Worm (Caenorhabditis elegans) whole organism, young adult: ENCODE data around the gene hcp-2.

ENCODE experiments used
- Y56A3A.18 ChIP-seq: fragments of 200-800 bp; sonication (Bioruptor generic); IDR thresholded peaks from 2 replicates; pipeline ENCODE4 v1.3.6; 2022; ENCODE audit warnings: missing genetic modification reagents, missing genetic modification characterization, missing compliant biosample characterization
- him-1 ChIP-seq: sonication (generic microtip); optimal IDR thresholded peaks from 2 replicates; lab custom pipeline; 2016; ENCODE audit warnings: missing genotype, missing genetic modification reagents, missing genetic modification characterization, missing compliant biosample characterization

Gene hcp-2

DNA sequence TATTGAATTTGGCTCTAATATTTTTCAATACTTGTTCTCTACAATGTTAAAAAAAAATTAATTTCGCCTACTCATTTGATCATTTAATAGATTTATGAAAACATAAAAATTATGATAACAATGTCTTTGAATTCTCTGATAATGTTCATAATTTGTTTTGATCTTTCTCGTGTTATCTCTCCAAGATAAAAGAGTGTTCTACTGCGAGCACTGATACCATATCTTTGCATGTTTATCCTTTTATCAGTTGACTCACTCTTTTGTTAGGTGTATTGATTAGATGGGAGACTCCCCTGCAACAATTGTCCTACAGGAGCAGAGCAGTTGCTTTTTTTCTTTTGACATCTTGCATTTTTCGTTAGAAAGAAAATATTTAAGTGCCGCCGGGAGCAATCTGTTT is 53.6 kb downstream of the hcp-2 start:
- no peak for TF ChIP-seq Y56A3A.18 (GFP tag; lab: Robert Waterston, UW)
- TF ChIP-seq him-1 = no peak
